Worm (Caenorhabditis elegans): Measurements from ENCODE around the gene T09A5.4.

DNA sequence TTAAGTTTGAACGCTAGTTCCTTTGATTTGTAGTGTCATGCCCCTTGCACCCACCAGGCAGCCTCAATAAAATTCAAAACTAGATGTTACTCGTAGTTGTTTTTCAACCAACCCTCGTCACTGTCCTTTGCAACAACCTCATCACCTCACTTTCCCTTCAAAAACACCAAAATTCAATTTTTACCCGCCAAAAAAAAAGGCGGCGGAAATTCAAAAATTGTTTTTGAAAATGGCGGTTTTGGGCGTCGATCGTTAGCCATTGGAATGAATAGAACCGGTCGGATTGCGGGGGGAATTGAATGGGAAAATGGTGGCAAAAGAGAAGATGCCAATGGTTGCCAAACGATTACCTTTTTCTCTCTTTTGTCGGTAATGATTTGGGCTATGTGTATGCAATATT, 39.9 kb upstream of the T09A5.4 start:
- no peak for TF ChIP-seq nhr-47 (tag; optimal IDR thresholded peaks at IDR 0.05)
- no peak for TF ChIP-seq ets-5 (GFP tag; IDR thresholded peaks at IDR 0.05)
- TF ChIP-seq lin-13 (GFP tag; optimal IDR thresholded peaks at IDR 0.05), result no peak
